Fruit fly (Drosophila melanogaster): ENCODE data around the gene CG31517.

Gene CG31517

DNA sequence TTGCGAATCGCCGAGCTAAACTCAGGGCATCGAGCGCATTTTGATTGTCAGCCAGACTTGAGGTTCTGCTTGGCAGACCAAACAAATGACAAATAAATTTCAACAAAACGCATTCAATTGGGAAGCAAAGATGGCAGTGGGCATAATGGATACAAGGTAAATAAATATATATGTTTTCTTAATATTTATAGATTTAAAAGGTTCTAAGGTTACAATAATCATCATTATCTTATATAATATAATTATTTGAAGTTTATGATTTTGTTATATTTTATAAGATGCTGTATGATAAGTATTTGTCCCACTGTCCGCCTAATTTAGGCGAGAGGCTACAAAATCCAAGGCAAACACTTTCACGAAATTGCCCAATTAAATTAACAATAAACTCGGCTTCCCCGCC is 30.2 kb upstream of the CG31517 start:
- no peak for TF ChIP-seq dsx (GFP tag; optimal IDR thresholded peaks at IDR 0.05; ENCODE audit: poor library complexity, severe bottlenecking)
- no peak for TF ChIP-seq net (GFP tag; optimal IDR thresholded peaks at IDR 0.05)
- TF ChIP-seq fd85E (GFP tag; optimal IDR thresholded peaks at IDR 0.05) = no peak
- TF ChIP-seq Ets96B (tag; optimal IDR thresholded peaks at IDR 0.05) = peak; percentile 52
- TF ChIP-seq Sox14 (GFP tag; optimal IDR thresholded peaks at IDR 0.05) = no peak
- peak; percentile 18 for TF ChIP-seq CG32006 (GFP tag; optimal IDR thresholded peaks at IDR 0.05)
- TF ChIP-seq CG6792 (GFP tag; optimal IDR thresholded peaks at IDR 0.05) = no peak
- TF ChIP-seq achi (GFP tag; optimal IDR thresholded peaks at IDR 0.05) = no peak
- TF ChIP-seq fkh (GFP tag; optimal IDR thresholded peaks at IDR 0.05) = no peak
- TF ChIP-seq Smox (GFP tag; optimal IDR thresholded peaks at IDR 0.05) = no peak
- TF ChIP-seq spab (GFP tag; optimal IDR thresholded peaks at IDR 0.05) = peak; percentile 9
- TF ChIP-seq pdm3 (GFP tag; optimal IDR thresholded peaks at IDR 0.05) = no peak
- TF ChIP-seq Eip78C (GFP tag) = peak; percentile 67
- peak; percentile 41 for TF ChIP-seq svp (GFP tag)
- no peak for TF ChIP-seq esn (GFP tag; optimal IDR thresholded peaks at IDR 0.05)
- TF ChIP-seq CG8632 (GFP tag; optimal IDR thresholded peaks at IDR 0.05) = peak; percentile 23
- TF ChIP-seq OdsH (GFP tag; optimal IDR thresholded peaks at IDR 0.05) = peak; percentile 25
- no peak for TF ChIP-seq CG11902 (GFP tag; optimal IDR thresholded peaks at IDR 0.05)
- TF ChIP-seq eg (GFP tag; IDR thresholded peaks at IDR 0.05) = no peak
- TF ChIP-seq CG9139 (GFP tag; optimal IDR thresholded peaks at IDR 0.05) = no peak
- peak; percentile 35 for TF ChIP-seq CG10631 (GFP tag; optimal IDR thresholded peaks at IDR 0.05)
- peak; percentile 25 for TF ChIP-seq CG3032 (tag; optimal IDR thresholded peaks at IDR 0.05)
- no peak for TF ChIP-seq Ets21C (GFP tag; optimal IDR thresholded peaks at IDR 0.05)
- TF ChIP-seq acj6 (GFP tag; optimal IDR thresholded peaks at IDR 0.05) = no peak
- no peak for TF ChIP-seq Gug (GFP tag; IDR thresholded peaks at IDR 0.05)

DNA sequence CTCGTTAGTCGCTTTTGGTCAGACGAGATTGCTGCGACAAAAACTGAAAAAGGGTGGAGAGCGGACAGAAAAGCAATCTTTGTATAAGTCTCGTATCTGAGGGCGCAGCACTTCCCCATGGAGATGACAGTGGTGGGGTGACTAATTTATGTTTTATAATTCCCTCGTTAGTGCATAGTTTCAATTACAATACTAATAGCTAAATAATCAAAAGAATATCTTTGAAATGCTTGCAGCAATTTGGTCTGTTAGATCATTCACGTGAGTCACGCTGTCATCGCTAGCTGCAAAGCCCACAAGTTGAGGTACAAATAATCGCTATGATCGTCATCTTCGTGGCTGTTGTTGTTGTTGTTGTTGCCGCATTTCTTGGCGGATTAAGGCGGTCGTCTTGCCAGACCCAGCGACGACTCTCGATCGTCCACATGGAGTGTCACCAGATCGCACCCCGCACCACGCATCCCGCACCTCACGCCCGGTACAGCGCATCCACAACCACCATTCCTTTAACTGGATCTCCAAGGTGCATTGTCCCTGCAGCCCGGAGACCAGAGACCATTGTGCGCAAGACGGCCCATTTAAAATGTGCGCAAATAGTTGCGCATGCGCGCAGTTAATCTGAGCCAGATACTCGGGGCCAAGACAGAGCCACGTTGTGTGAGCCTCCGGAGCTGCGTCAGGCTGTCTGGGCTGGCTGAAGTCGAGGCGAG is 26.3 kb upstream of the CG31517 start:
- TF ChIP-seq CG31627 (GFP tag; optimal IDR thresholded peaks at IDR 0.05) (peak; percentile 64), CG8632 (GFP tag; optimal IDR thresholded peaks at IDR 0.05) (peak; percentile 66), CG15336 (GFP tag; IDR thresholded peaks at IDR 0.05) (peak; percentile 56), vri (GFP tag; optimal IDR thresholded peaks at IDR 0.05) (peak; percentile 59), esn (GFP tag; optimal IDR thresholded peaks at IDR 0.05) (peak; percentile 78), Sox15 (GFP tag; optimal IDR thresholded peaks at IDR 0.05) (peak; percentile 49), CG11902 (GFP tag; optimal IDR thresholded peaks at IDR 0.05) (peak; percentile 75), dsx (GFP tag; optimal IDR thresholded peaks at IDR 0.05; ENCODE audit: poor library complexity, severe bottlenecking) (peak; percentile 81), Ets21C (GFP tag; optimal IDR thresholded peaks at IDR 0.05) (peak; percentile 57), Hr4 (GFP tag; optimal IDR thresholded peaks at IDR 0.05) (peak; percentile 29), CG8119 (GFP tag; IDR thresholded peaks at IDR 0.05) (peak; percentile 72), Lpt (GFP tag; optimal IDR thresholded peaks at IDR 0.05) (peak; percentile 17), CG11294 (GFP tag; IDR thresholded peaks at IDR 0.05) (peak; percentile 10; the same call in 1 of the 2 replicates), achi (GFP tag; optimal IDR thresholded peaks at IDR 0.05) (peak; percentile 80), Hr39 (GFP tag; optimal IDR thresholded peaks at IDR 0.05) (peak; percentile 73), topi (GFP tag; optimal IDR thresholded peaks at IDR 0.05) (peak; percentile 87), ss (GFP tag; optimal IDR thresholded peaks at IDR 0.05) (peak; percentile 76 to 77), CG6792 (GFP tag; optimal IDR thresholded peaks at IDR 0.05) (peak; percentile 71), CG6854 (GFP tag; optimal IDR thresholded peaks at IDR 0.05) (peak; percentile 78), Eip75B (GFP tag; optimal IDR thresholded peaks at IDR 0.05) (peak; percentile 74), CG6163 (GFP tag; IDR thresholded peaks at IDR 0.05) (peak; percentile 94), Smox (GFP tag; optimal IDR thresholded peaks at IDR 0.05) (peak; percentile 70), CG16779 (tag; optimal IDR thresholded peaks at IDR 0.05) (peak; percentile 26), CG6276 (GFP tag; optimal IDR thresholded peaks at IDR 0.05) (no peak), fd59A (GFP tag; optimal IDR thresholded peaks at IDR 0.05) (peak; percentile 72), Hr38 (GFP tag; optimal IDR thresholded peaks at IDR 0.05) (no peak), cyc (GFP tag; optimal IDR thresholded peaks at IDR 0.05) (peak; percentile 89), CG8319 (GFP tag; optimal IDR thresholded peaks at IDR 0.05) (peak; percentile 40), Gug (GFP tag; IDR thresholded peaks at IDR 0.05) (peak; percentile 29; the same call in 1 of the 2 replicates), Met (GFP tag; optimal IDR thresholded peaks at IDR 0.05) (peak; percentile 79), CG32006 (GFP tag; optimal IDR thresholded peaks at IDR 0.05) (peak; percentile 45), fkh (GFP tag; optimal IDR thresholded peaks at IDR 0.05) (no peak), CG6808 (GFP tag; optimal IDR thresholded peaks at IDR 0.05) (peak; percentile 89), CG10669 (GFP tag; optimal IDR thresholded peaks at IDR 0.05) (peak; percentile 89), CG3919 (GFP tag; optimal IDR thresholded peaks at IDR 0.05) (peak; percentile 92)

Measured in whole organism, prepupa.